Fruit fly (Drosophila melanogaster) Kc167 (cell line): ENCODE measurements around the gene Oatp26F.

Experiments
- Myc ChIP-seq: fragments of >200 bp; optimal IDR thresholded peaks from 2 replicates; lab custom pipeline; 2017; ENCODE audit warnings: missing external identifiers
- Sin3A ChIP-seq: fragments of >200 bp; optimal IDR thresholded peaks from 2 replicates; lab custom pipeline; 2018; ENCODE audit warnings: missing external identifiers
- h ChIP-seq: fragments of >200 bp; optimal IDR thresholded peaks from 3 replicates; lab custom pipeline; 2018; ENCODE audit warnings: missing external identifiers
- insv ChIP-seq: fragments of >200 bp; optimal IDR thresholded peaks from 3 replicates; lab custom pipeline; 2018; ENCODE audit warnings: missing external identifiers
- psq ChIP-seq: fragments of >200 bp; optimal IDR thresholded peaks from 2 replicates; lab custom pipeline; 2017; ENCODE audit warnings: missing external identifiers
- ttk ChIP-seq: sonication (Bioruptor generic); optimal IDR thresholded peaks from 2 replicates; lab custom pipeline; 2017; ENCODE audit warnings: missing external identifiers

Oatp26F gene

dm6 chr2L:6648163-6648628, 16.0 kb upstream of the Oatp26F start:
- TF ChIP-seq psq (lab: Kevin White, UChicago) (no peak), insv (lab: Kevin White, UChicago) (no peak), Sin3A (no peak), h (lab: Kevin White, UChicago) (no peak), ttk (no peak), Myc (lab: Kevin White, UChicago) (no peak)

- TF ChIP-seq Myc (lab: Kevin White, UChicago) (no peak), psq (lab: Kevin White, UChicago) (no peak), insv (lab: Kevin White, UChicago) (no peak), Sin3A (no peak), ttk (no peak), h (lab: Kevin White, UChicago) (no peak)
Measured at dm6 chr2L:6647103-6647711, 15.0 kb upstream of the Oatp26F start.

dm6 chr2L:6644421-6645059, 12.3 kb upstream of the Oatp26F start:
- TF ChIP-seq Sin3A (no peak), insv (lab: Kevin White, UChicago) (no peak), psq (lab: Kevin White, UChicago) (no peak), h (lab: Kevin White, UChicago) (no peak), Myc (lab: Kevin White, UChicago) (no peak), ttk (no peak)

- TF ChIP-seq ttk (no peak), psq (lab: Kevin White, UChicago) (no peak)
Measured at dm6 chr2L:6643218-6643756, 11.1 kb upstream of the Oatp26F start.

- TF ChIP-seq Sin3A: no peak
- TF ChIP-seq ttk: no peak
- TF ChIP-seq psq (lab: Kevin White, UChicago): no peak
- TF ChIP-seq Myc (lab: Kevin White, UChicago): no peak
- no peak for TF ChIP-seq insv (lab: Kevin White, UChicago)
- no peak for TF ChIP-seq h (lab: Kevin White, UChicago)
Measured at dm6 chr2L:6622642-6623162, 9.5 kb downstream of the Oatp26F start, which contains the start of gene CG34345. CG34345 (plus strand) TSS chr2L:6623112.

- TF ChIP-seq h (lab: Kevin White, UChicago) (no peak), ttk (no peak), psq (lab: Kevin White, UChicago) (no peak), Sin3A (no peak), Myc (lab: Kevin White, UChicago) (no peak), insv (lab: Kevin White, UChicago) (no peak)
Measured at dm6 chr2L:6622031-6622430, 10.2 kb downstream of the Oatp26F start.

dm6 chr2L:6621600-6621999, 10.6 kb downstream of the Oatp26F start, which contains the start of gene DIP-iota:
DIP-iota (minus strand) TSS chr2L:6621700.
- TF ChIP-seq ttk (no peak), h (lab: Kevin White, UChicago) (no peak), psq (lab: Kevin White, UChicago) (no peak), Myc (lab: Kevin White, UChicago) (no peak), insv (lab: Kevin White, UChicago) (no peak), Sin3A (no peak)

- TF ChIP-seq Sin3A (no peak), insv (lab: Kevin White, UChicago) (no peak), psq (lab: Kevin White, UChicago) (no peak)
Measured at dm6 chr2L:6614229-6614935, 17.8 kb downstream of the Oatp26F start.

dm6 chr2L:6613156-6613555, 19.1 kb downstream of the Oatp26F start:
- TF ChIP-seq Myc (lab: Kevin White, UChicago): no peak
- no peak for TF ChIP-seq h (lab: Kevin White, UChicago)
- no peak for TF ChIP-seq psq (lab: Kevin White, UChicago)
- no peak for TF ChIP-seq ttk
- TF ChIP-seq insv (lab: Kevin White, UChicago): no peak
- TF ChIP-seq Sin3A: no peak

dm6 chr2L:6612477-6613004, 19.7 kb downstream of the Oatp26F start:
- TF ChIP-seq psq (lab: Kevin White, UChicago) (no peak), ttk (no peak), Sin3A (no peak), insv (lab: Kevin White, UChicago) (no peak), Myc (lab: Kevin White, UChicago) (no peak), h (lab: Kevin White, UChicago) (no peak)

dm6 chr2L:6611374-6612005, 20.7 kb downstream of the Oatp26F start:
- no peak for TF ChIP-seq h (lab: Kevin White, UChicago)
